Worm (Caenorhabditis elegans) whole organism, early embryonic: Measurements from ENCODE around the gene Y17G9A.2.

ENCODE experiments used
- F13C5.2 ChIP-seq: sonication (generic microtip); optimal IDR thresholded peaks from 2 replicates; lab custom pipeline; 2017; ENCODE audit warnings: mild to moderate bottlenecking, missing genetic modification characterization, inconsistent platforms, missing compliant biosample characterization
- aly-1 ChIP-seq: sonication (generic microtip); optimal IDR thresholded peaks from 2 replicates; lab custom pipeline; 2016; ENCODE audit warnings: missing genetic modification characterization, missing compliant biosample characterization
- ama-1 ChIP-seq: fragments of 150-350 bp; optimal IDR thresholded peaks from 2 replicates; lab custom pipeline; 2014
- ceh-13 ChIP-seq: fragments of 200-800 bp; sonication (Bioruptor generic); optimal IDR thresholded peaks from 2 replicates; lab custom pipeline; 2018; ENCODE audit warnings: mild to moderate bottlenecking, missing genetic modification characterization, missing compliant biosample characterization
- ceh-36 ChIP-seq: sonication (generic microtip); optimal IDR thresholded peaks from 2 replicates; lab custom pipeline; 2016; ENCODE audit warnings: missing genetic modification characterization, inconsistent platforms, missing compliant biosample characterization
- ets-7 ChIP-seq: sonication (generic microtip); optimal IDR thresholded peaks from 2 replicates; lab custom pipeline; 2016; ENCODE audit warnings: missing genotype, missing genetic modification characterization, missing compliant biosample characterization
- flt-1 ChIP-seq: fragments of 200-800 bp; sonication (Bioruptor generic); IDR thresholded peaks from 2 replicates; pipeline ENCODE4 v1.3.6; 2022; ENCODE audit warnings: missing genetic modification characterization, missing compliant biosample characterization
- hmbx-1 ChIP-seq: sonication (generic microtip); optimal IDR thresholded peaks from 2 replicates; lab custom pipeline; 2016; ENCODE audit warnings: mild to moderate bottlenecking, missing genetic modification characterization, missing compliant biosample characterization
- hmg-4 ChIP-seq: fragments of 200-800 bp; sonication (Bioruptor generic); optimal IDR thresholded peaks from 2 replicates; lab custom pipeline; 2018; ENCODE audit warnings: mild to moderate bottlenecking, missing genetic modification characterization, missing compliant biosample characterization
- hnd-1 ChIP-seq: sonication (generic microtip); optimal IDR thresholded peaks from 2 replicates; lab custom pipeline; 2016; ENCODE audit warnings: missing genetic modification characterization, missing compliant biosample characterization
- pes-1 ChIP-seq: fragments of 200-800 bp; sonication (Bioruptor generic); IDR thresholded peaks from 2 replicates; pipeline ENCODE4 v1.3.6; 2022; ENCODE audit warnings: missing genetic modification reagents, missing genetic modification characterization, missing compliant biosample characterization
- scrt-1 ChIP-seq: fragments of 200-800 bp; sonication (Bioruptor generic); IDR thresholded peaks from 2 replicates; pipeline ENCODE4 v1.3.6; 2022; ENCODE audit warnings: missing genetic modification characterization, missing compliant biosample characterization
- sea-1 ChIP-seq: fragments of 200-800 bp; sonication (Bioruptor generic); conservative IDR thresholded peaks from 2 replicates; pipeline ENCODE4 v1.3.6; 2022; ENCODE audit warnings: missing genetic modification characterization, missing compliant biosample characterization

- TF ChIP-seq sea-1 (GFP tag; lab: Robert Waterston, UW): no peak
- TF ChIP-seq ama-1 (lab: Kevin White, UChicago): no peak
- TF ChIP-seq F13C5.2 (tag; lab: Kevin White, UChicago): no peak
- TF ChIP-seq ets-7 (tag; lab: Kevin White, UChicago): no peak
- no peak for TF ChIP-seq flt-1 (GFP tag; lab: Robert Waterston, UW)
- no peak for TF ChIP-seq scrt-1 (GFP tag; lab: Robert Waterston, UW)
- no peak for TF ChIP-seq hnd-1 (tag; lab: Kevin White, UChicago)
- TF ChIP-seq hmg-4 (GFP tag; lab: Kevin White, UChicago): no peak
- TF ChIP-seq pes-1 (GFP tag; lab: Robert Waterston, UW): no peak
- TF ChIP-seq hmbx-1: no peak
- TF ChIP-seq ceh-13 (GFP tag; lab: Kevin White, UChicago): no peak
- no peak for TF ChIP-seq aly-1 (tag; lab: Kevin White, UChicago)
- no peak for TF ChIP-seq ceh-36 (tag; lab: Kevin White, UChicago)
Observed at ce11 chrIV:4856195-4856594, at the start of gene Y17G9A.2.
